Fruit fly (Drosophila melanogaster) whole organism, embryonic: ENCODE measurements around the gene RhoGAPp190.

ENCODE experiments used
- Aef1 ChIP-seq: fragments of 200-800 bp; sonication (Bioruptor generic); IDR thresholded peaks from 3 replicates; pipeline ENCODE4 v1.3.6; 2022; ENCODE audit warnings: missing biosample characterization, missing genetic modification characterization
- B-H1 ChIP-seq: fragments of 200-800 bp; sonication (Bioruptor generic); IDR thresholded peaks from 3 replicates; pipeline ENCODE4 v1.3.6; 2022; ENCODE audit warnings: missing biosample characterization, missing genetic modification characterization
- Blimp-1 ChIP-seq: fragments of 200-800 bp; sonication (Bioruptor generic); optimal IDR thresholded peaks from 3 replicates; lab custom pipeline; 2018; ENCODE audit warnings: missing biosample characterization, missing genetic modification characterization, mild to moderate bottlenecking, moderate library complexity, missing genetic modification reagents
- CG10147 ChIP-seq: fragments of 200-800 bp; sonication (Bioruptor generic); optimal IDR thresholded peaks from 2 replicates; lab custom pipeline; 2019; ENCODE audit warnings: missing biosample characterization, mild to moderate bottlenecking, missing genetic modification characterization, moderate library complexity
- CG1024 ChIP-seq: fragments of 200-800 bp; sonication (Bioruptor generic); IDR thresholded peaks from 2 replicates; pipeline ENCODE4 v1.3.6; 2022; ENCODE audit warnings: missing biosample characterization, missing genetic modification characterization
- CG11093 ChIP-seq: fragments of 200-800 bp; sonication (Bioruptor generic); IDR thresholded peaks from 3 replicates; pipeline ENCODE4 v1.3.6; 2022; ENCODE audit warnings: missing biosample characterization, missing genetic modification characterization
- CG12942 ChIP-seq: fragments of 200-800 bp; sonication (Bioruptor generic); optimal IDR thresholded peaks from 3 replicates; lab custom pipeline; 2016; ENCODE audit warnings: missing biosample characterization, missing genetic modification characterization
- CG13296 ChIP-seq: fragments of 200-800 bp; sonication (Bioruptor generic); optimal IDR thresholded peaks from 3 replicates; lab custom pipeline; 2018; ENCODE audit warnings: missing biosample characterization, mild to moderate bottlenecking, missing genetic modification characterization
- CG14965 ChIP-seq: fragments of 200-800 bp; sonication (Bioruptor generic); optimal IDR thresholded peaks from 2 replicates; lab custom pipeline; 2016; ENCODE audit warnings: missing biosample characterization, missing genetic modification characterization, borderline replicate concordance
- CG17829 ChIP-seq: fragments of 200-800 bp; optimal IDR thresholded peaks from 2 replicates; lab custom pipeline; 2019; ENCODE audit warnings: missing biosample characterization, mild to moderate bottlenecking, missing genetic modification characterization, moderate library complexity
- CG2120 ChIP-seq: fragments of 200-800 bp; sonication (Bioruptor generic); optimal IDR thresholded peaks from 3 replicates; lab custom pipeline; 2016; ENCODE audit warnings: missing biosample characterization, missing genetic modification characterization
- CG2678 ChIP-seq: fragments of 200-800 bp; sonication (Bioruptor generic); optimal IDR thresholded peaks from 3 replicates; lab custom pipeline; 2019; ENCODE audit warnings: missing biosample characterization, mild to moderate bottlenecking, missing genetic modification characterization, moderate library complexity
- CG2875 ChIP-seq: fragments of 200-800 bp; sonication (Bioruptor generic); optimal IDR thresholded peaks from 2 replicates; lab custom pipeline; 2017; ENCODE audit warnings: missing biosample characterization, mild to moderate bottlenecking, missing genetic modification characterization, missing genetic modification reagents
- CG30431 ChIP-seq: fragments of 200-800 bp; sonication (Bioruptor generic); optimal IDR thresholded peaks from 2 replicates; lab custom pipeline; 2017; ENCODE audit warnings: missing biosample characterization, missing genetic modification characterization
- CG3726 ChIP-seq: fragments of 200-800 bp; sonication (Bioruptor generic); IDR thresholded peaks from 3 replicates; pipeline ENCODE4, ENCODE4 v1.3.6; 2022; ENCODE audit warnings: missing biosample characterization, missing genetic modification characterization
- CG4282 ChIP-seq: fragments of 200-800 bp; sonication (Bioruptor generic); optimal IDR thresholded peaks from 2 replicates; lab custom pipeline; 2016; ENCODE audit warnings: missing biosample characterization, missing genetic modification characterization
- CG4424 ChIP-seq: fragments of 200-800 bp; sonication (Bioruptor generic); optimal IDR thresholded peaks from 3 replicates; lab custom pipeline; 2016; ENCODE audit warnings: missing biosample characterization, missing genetic modification characterization
- CG4854 ChIP-seq: fragments of 200-800 bp; sonication (Bioruptor generic); optimal IDR thresholded peaks from 2 replicates; lab custom pipeline; 2016; ENCODE audit warnings: missing biosample characterization, missing genetic modification characterization, inconsistent platforms
- CG6683 ChIP-seq: fragments of 200-800 bp; sonication (Bioruptor generic); optimal IDR thresholded peaks from 2 replicates; lab custom pipeline; 2017; ENCODE audit warnings: missing biosample characterization, mild to moderate bottlenecking, missing genetic modification characterization, missing genetic modification reagents
- CG6813 ChIP-seq: fragments of 200-800 bp; sonication (Bioruptor generic); optimal IDR thresholded peaks from 2 replicates; lab custom pipeline; 2017; ENCODE audit warnings: missing biosample characterization, missing genetic modification characterization, mild to moderate bottlenecking, moderate library complexity, missing genetic modification reagents
- CG9609 ChIP-seq: fragments of 200-800 bp; sonication (Bioruptor generic); optimal IDR thresholded peaks from 3 replicates; lab custom pipeline; 2016; ENCODE audit warnings: missing biosample characterization, missing genetic modification characterization
- Elba2 ChIP-seq: fragments of 200-800 bp; sonication (Bioruptor generic); optimal IDR thresholded peaks from 3 replicates; lab custom pipeline; 2016; ENCODE audit warnings: missing biosample characterization, missing genetic modification characterization
- Ets65A ChIP-seq: fragments of 200-800 bp; sonication (Bioruptor generic); peaks from one replicate; lab custom pipeline; 2016; ENCODE audit warnings: missing biosample characterization, missing genetic modification characterization
- Fer3 ChIP-seq: fragments of 200-800 bp; sonication (Bioruptor generic); optimal IDR thresholded peaks from 2 replicates; lab custom pipeline; 2018; ENCODE audit warnings: missing biosample characterization, mild to moderate bottlenecking, missing genetic modification characterization, moderate library complexity
- Gsc ChIP-seq: fragments of 200-800 bp; sonication (Bioruptor generic); IDR thresholded peaks from 2 replicates; pipeline ENCODE4 v1.3.6; 2022; ENCODE audit warnings: missing biosample characterization, missing genetic modification characterization
- HLH3B ChIP-seq: fragments of 200-800 bp; sonication (Bioruptor generic); IDR thresholded peaks from 2 replicates; pipeline ENCODE4 v1.3.6; 2022; ENCODE audit warnings: missing biosample characterization, missing genetic modification characterization
- HmgZ ChIP-seq: fragments of 200-800 bp; sonication (Bioruptor generic); optimal IDR thresholded peaks from 2 replicates; lab custom pipeline; 2018; ENCODE audit warnings: missing biosample characterization, mild to moderate bottlenecking, missing genetic modification characterization
- Hr3 ChIP-seq: fragments of 200-800 bp; sonication (Bioruptor generic); optimal IDR thresholded peaks from 3 replicates; lab custom pipeline; 2016; ENCODE audit warnings: missing biosample characterization, missing genetic modification characterization
- Max ChIP-seq: fragments of 200-800 bp; sonication (Bioruptor generic); optimal IDR thresholded peaks from 2 replicates; lab custom pipeline; 2016; ENCODE audit warnings: missing biosample characterization, mild to moderate bottlenecking, missing genetic modification characterization
- Mes4 ChIP-seq: fragments of 200-800 bp; sonication (Bioruptor generic); optimal IDR thresholded peaks from 2 replicates; lab custom pipeline; 2016; ENCODE audit warnings: missing biosample characterization, missing genetic modification characterization
- Rfx ChIP-seq: fragments of 200-800 bp; sonication (Bioruptor generic); IDR thresholded peaks from 2 replicates; pipeline ENCODE4 v1.3.6; 2022; ENCODE audit warnings: missing biosample characterization, missing genetic modification characterization
- Sry-β ChIP-seq: fragments of 200-800 bp; sonication (Bioruptor generic); optimal IDR thresholded peaks from 2 replicates; lab custom pipeline; 2018; ENCODE audit warnings: missing biosample characterization, mild to moderate bottlenecking, missing genetic modification characterization, moderate library complexity
- Sry-δ ChIP-seq: fragments of 200-800 bp; sonication (Bioruptor generic); optimal IDR thresholded peaks from 2 replicates; lab custom pipeline; 2016; ENCODE audit warnings: missing biosample characterization, missing genetic modification characterization
- Xbp1 ChIP-seq: fragments of 200-800 bp; sonication (Bioruptor generic); optimal IDR thresholded peaks from 3 replicates; lab custom pipeline; 2016; ENCODE audit warnings: missing biosample characterization, mild to moderate bottlenecking, missing genetic modification characterization
- Xrp1 ChIP-seq: fragments of 200-800 bp; sonication (Bioruptor generic); IDR thresholded peaks from 2 replicates; pipeline ENCODE4 v1.3.6; 2022; ENCODE audit warnings: missing biosample characterization, missing genetic modification characterization
- al ChIP-seq: fragments of 200-800 bp; sonication (Bioruptor generic); IDR thresholded peaks from 2 replicates; pipeline ENCODE4 v1.3.6; 2022; ENCODE audit warnings: missing biosample characterization, missing genetic modification characterization
- bigmax ChIP-seq: fragments of 200-800 bp; sonication (Bioruptor generic); optimal IDR thresholded peaks from 2 replicates; lab custom pipeline; 2018; ENCODE audit warnings: missing biosample characterization, mild to moderate bottlenecking, missing genetic modification characterization
- chif ChIP-seq, 2 experiments: fragments of 200-800 bp; sonication (Bioruptor generic); optimal IDR thresholded peaks; 3 replicates each; lab custom pipeline; 2016; ENCODE audit warnings: missing biosample characterization in 2 of 2, missing genetic modification characterization in 2 of 2
- cwo ChIP-seq: fragments of 200-800 bp; sonication (Bioruptor generic); optimal IDR thresholded peaks from 3 replicates; lab custom pipeline; 2017; ENCODE audit warnings: missing biosample characterization, missing genetic modification characterization, mild to moderate bottlenecking, moderate library complexity, missing genetic modification reagents
- gcm ChIP-seq: fragments of 200-800 bp; sonication (Bioruptor generic); optimal IDR thresholded peaks from 2 replicates; lab custom pipeline; 2019; ENCODE audit warnings: missing biosample characterization, mild to moderate bottlenecking, missing genetic modification characterization, moderate library complexity
- gem ChIP-seq: fragments of 200-800 bp; sonication (Bioruptor generic); optimal IDR thresholded peaks from 2 replicates; lab custom pipeline; 2019; ENCODE audit warnings: missing biosample characterization, mild to moderate bottlenecking, missing genetic modification characterization, moderate library complexity
- ham ChIP-seq: fragments of 200-800 bp; sonication (Bioruptor generic); IDR thresholded peaks from 2 replicates; pipeline ENCODE4 v1.3.6; 2022; ENCODE audit warnings: missing biosample characterization, missing genetic modification characterization
- ind ChIP-seq: fragments of 200-800 bp; sonication (Bioruptor generic); optimal IDR thresholded peaks from 3 replicates; lab custom pipeline; 2016; ENCODE audit warnings: missing biosample characterization, missing genetic modification characterization
- jing ChIP-seq: fragments of 200-800 bp; sonication (Bioruptor generic); optimal IDR thresholded peaks from 2 replicates; lab custom pipeline; 2018; ENCODE audit warnings: missing biosample characterization, mild to moderate bottlenecking, missing genetic modification characterization
- sim ChIP-seq: fragments of 200-800 bp; sonication (Bioruptor generic); IDR thresholded peaks from 2 replicates; pipeline ENCODE4 v1.3.6; 2022; ENCODE audit warnings: missing biosample characterization, missing genetic modification characterization
- sima ChIP-seq: fragments of 200-800 bp; sonication (Bioruptor generic); optimal IDR thresholded peaks from 2 replicates; lab custom pipeline; 2016; ENCODE audit warnings: missing biosample characterization, missing genetic modification characterization
- slou ChIP-seq: fragments of 200-800 bp; sonication (Bioruptor generic); optimal IDR thresholded peaks from 3 replicates; lab custom pipeline; 2016; ENCODE audit warnings: missing biosample characterization, missing genetic modification characterization
- ttk ChIP-seq: fragments of 200-800 bp; sonication (Bioruptor generic); IDR thresholded peaks from 2 replicates; pipeline ENCODE4 v2.1.2; 2022; ENCODE audit warnings: missing biosample characterization, missing genetic modification characterization
- twi ChIP-seq: fragments of 200-800 bp; optimal IDR thresholded peaks from 2 replicates; lab custom pipeline; 2019; ENCODE audit warnings: missing biosample characterization, mild to moderate bottlenecking, missing genetic modification characterization, moderate library complexity
- unc-4 ChIP-seq: fragments of 200-800 bp; sonication (Bioruptor generic); IDR thresholded peaks from 2 replicates; pipeline ENCODE4 v1.3.6; 2022; ENCODE audit warnings: missing biosample characterization, missing genetic modification characterization; ENCODE audit not compliant: partially characterized antibody
- vvl ChIP-seq: fragments of 200-800 bp; sonication (Bioruptor generic); IDR thresholded peaks from 2 replicates; pipeline ENCODE4 v1.3.6; 2022; ENCODE audit warnings: missing biosample characterization, missing genetic modification characterization

Gene RhoGAPp190

DNA sequence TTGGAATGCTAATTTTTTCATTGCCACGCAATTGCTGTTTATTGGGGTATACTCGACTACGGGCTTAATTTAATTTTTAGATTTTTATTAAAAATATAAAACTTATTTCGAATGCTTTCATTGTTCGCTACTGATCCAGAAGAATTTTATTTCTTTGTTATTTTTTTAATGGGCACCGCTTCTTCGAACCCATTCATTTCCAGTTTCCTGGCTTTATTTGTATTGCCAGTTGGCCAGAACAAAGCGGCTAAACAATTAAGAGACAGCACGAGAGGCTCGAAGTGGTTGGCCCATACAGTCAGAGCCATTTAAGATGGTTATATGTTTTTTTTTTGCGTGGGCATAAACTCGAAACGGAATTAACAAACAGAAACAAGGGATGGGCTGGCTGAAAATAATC, 56.5 kb downstream of the RhoGAPp190 start (continued):
- TF ChIP-seq CG4282 (GFP tag; lab: Kevin White, UChicago) (no peak), Gsc (GFP tag; lab: Robert Waterston, UW) (peak; percentile 47; the same call in 1 of the 2 replicates), jing (no peak), CG6683 (peak; percentile 62), Rfx (peak; percentile 93), gcm (GFP tag; lab: Kevin White, UChicago) (no peak), Elba2 (GFP tag; lab: Kevin White, UChicago) (no peak), ind (GFP tag; lab: Kevin White, UChicago) (peak; percentile 70), slou (GFP tag; lab: Kevin White, UChicago) (peak; percentile 50), HLH3B (peak; percentile 76), CG30431 (GFP tag; lab: Kevin White, UChicago) (peak; percentile 36), CG11093 (GFP tag; lab: Robert Waterston, UW) (peak; percentile 57; the same call in 2 of the 3 replicates), ham (GFP tag; lab: Robert Waterston, UW) (no peak), sima (GFP tag; lab: Kevin White, UChicago) (no peak), Sry-β (GFP tag; lab: Kevin White, UChicago) (no peak), Fer3 (tag; lab: Kevin White, UChicago) (peak; percentile 83), CG2875 (GFP tag; lab: Kevin White, UChicago) (peak; percentile 18), B-H1 (GFP tag; lab: Robert Waterston, UW) (peak; percentile 53; the same call in 1 of the 3 replicates), CG14965 (GFP tag; lab: Kevin White, UChicago) (no peak), Aef1 (peak; percentile 83), Sry-δ (GFP tag; lab: Kevin White, UChicago) (peak; percentile 7), sim (GFP tag; lab: Robert Waterston, UW) (no peak), vvl (GFP tag; lab: Robert Waterston, UW) (peak; percentile 92), CG9609 (peak; percentile 11), CG1024 (peak; percentile 54; the same call in 1 of the 2 replicates), HmgZ (tag; lab: Kevin White, UChicago) (peak; percentile 63), chif (GFP tag; optimal IDR thresholded peaks at IDR 0.05; lab: Kevin White, UChicago) (peak; percentile 27 to 57), bigmax (GFP tag; lab: Kevin White, UChicago) (no peak), Xrp1 (GFP tag; lab: Robert Waterston, UW) (peak; percentile 86), CG4854 (GFP tag; lab: Kevin White, UChicago) (peak; percentile 42), Xbp1 (GFP tag; lab: Kevin White, UChicago) (peak; percentile 72), Hr3 (GFP tag; lab: Kevin White, UChicago) (peak; percentile 69), Max (GFP tag; lab: Kevin White, UChicago) (peak; percentile 81), CG13296 (GFP tag; lab: Kevin White, UChicago) (peak; percentile 77), ttk (GFP tag; lab: Robert Waterston, UW) (peak; percentile 75), CG6813 (GFP tag; lab: Kevin White, UChicago) (peak; percentile 57), CG4424 (GFP tag; lab: Kevin White, UChicago) (peak; percentile 73), CG17829 (tag; lab: Kevin White, UChicago) (peak; percentile 71), unc-4 (GFP tag; lab: Robert Waterston, UW) (no peak), Mes4 (GFP tag; lab: Kevin White, UChicago) (no peak), CG12942 (peak; percentile 45), CG10147 (GFP tag; lab: Kevin White, UChicago) (peak; percentile 86), al (peak; percentile 89), Ets65A (GFP tag; lab: Kevin White, UChicago) (peak; percentile 74), CG3726 (GFP tag; lab: Robert Waterston, UW) (peak; percentile 75; the same call in 2 of the 3 replicates), gem (peak; percentile 86), Blimp-1 (GFP tag; lab: Kevin White, UChicago) (peak; percentile 72), twi (tag; lab: Kevin White, UChicago) (peak; percentile 5), CG2678 (tag; lab: Kevin White, UChicago) (peak; percentile 87), CG2120 (GFP tag; lab: Kevin White, UChicago) (peak; percentile 90), cwo (GFP tag; lab: Kevin White, UChicago) (peak; percentile 74)
